Worm (Caenorhabditis elegans): Measurements from ENCODE around the gene mtp-18.

DNA sequence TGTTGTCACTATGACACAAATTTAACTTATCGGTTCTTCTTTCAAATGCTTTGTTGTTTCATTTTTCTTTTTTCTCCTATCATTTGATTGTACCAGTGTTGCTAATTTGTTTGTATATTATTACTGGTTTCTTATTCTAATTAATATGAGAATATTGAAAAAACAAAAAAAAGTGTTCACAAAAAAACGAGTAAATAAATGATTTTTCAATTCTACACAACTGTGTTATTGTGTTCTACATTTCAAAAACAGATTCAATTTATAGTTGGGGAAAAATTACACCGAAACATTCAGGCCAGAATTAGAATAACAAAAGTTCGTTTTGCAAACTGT lies 47.3 kb upstream of the mtp-18 start:
- TF ChIP-seq him-1 (tag; optimal IDR thresholded peaks at IDR 0.05) (peak; percentile 5), dao-5 (tag; optimal IDR thresholded peaks at IDR 0.05) (no peak)

All from whole organism, L4/young adult.